Fruit fly (Drosophila melanogaster): ENCODE data around the gene haf.

haf gene

dm6 chr2L:1538132-1538531 lies 16.8 kb upstream of the haf start:
- no peak for TF ChIP-seq CG15710 (tag; optimal IDR thresholded peaks at IDR 0.05)
- no peak for TF ChIP-seq CG8159 (tag; optimal IDR thresholded peaks at IDR 0.05)
- TF ChIP-seq CG8301 (tag; optimal IDR thresholded peaks at IDR 0.05) = peak; percentile 69
- TF ChIP-seq Pif1A (GFP tag; optimal IDR thresholded peaks at IDR 0.05) = no peak
- TF ChIP-seq CG13204 (GFP tag; optimal IDR thresholded peaks at IDR 0.05) = no peak
- peak; percentile 74 for TF ChIP-seq CG14655 (GFP tag; optimal IDR thresholded peaks at IDR 0.05)
- TF ChIP-seq Ets98B (GFP tag; IDR thresholded peaks at IDR 0.05) = no peak

- TF ChIP-seq CG4496 (GFP tag; IDR thresholded peaks at IDR 0.05) (no peak), CG13204 (GFP tag; optimal IDR thresholded peaks at IDR 0.05) (no peak), D1 (tag; optimal IDR thresholded peaks at IDR 0.05) (no peak), CG8159 (tag; optimal IDR thresholded peaks at IDR 0.05) (no peak), rn (GFP tag; IDR thresholded peaks at IDR 0.05) (no peak), CG9948 (tag; optimal IDR thresholded peaks at IDR 0.05) (no peak), Snoo (tag; optimal IDR thresholded peaks at IDR 0.05) (no peak), CG10348 (GFP tag; IDR thresholded peaks at IDR 0.05) (no peak), EcR (GFP tag; optimal IDR thresholded peaks at IDR 0.05) (no peak), Pif1B (GFP tag; optimal IDR thresholded peaks at IDR 0.05) (no peak), gl (tag; optimal IDR thresholded peaks at IDR 0.05) (no peak), Ets98B (GFP tag; IDR thresholded peaks at IDR 0.05) (no peak), CG15710 (tag; optimal IDR thresholded peaks at IDR 0.05) (no peak), Pif1A (GFP tag; optimal IDR thresholded peaks at IDR 0.05) (no peak), CG17806 (tag; optimal IDR thresholded peaks at IDR 0.05) (no peak), fd96Ca (GFP tag; IDR thresholded peaks at IDR 0.05) (no peak), CG14655 (GFP tag; optimal IDR thresholded peaks at IDR 0.05) (no peak)
Observed at dm6 chr2L:1547860-1548259, 7.1 kb upstream of the haf start.

DNA sequence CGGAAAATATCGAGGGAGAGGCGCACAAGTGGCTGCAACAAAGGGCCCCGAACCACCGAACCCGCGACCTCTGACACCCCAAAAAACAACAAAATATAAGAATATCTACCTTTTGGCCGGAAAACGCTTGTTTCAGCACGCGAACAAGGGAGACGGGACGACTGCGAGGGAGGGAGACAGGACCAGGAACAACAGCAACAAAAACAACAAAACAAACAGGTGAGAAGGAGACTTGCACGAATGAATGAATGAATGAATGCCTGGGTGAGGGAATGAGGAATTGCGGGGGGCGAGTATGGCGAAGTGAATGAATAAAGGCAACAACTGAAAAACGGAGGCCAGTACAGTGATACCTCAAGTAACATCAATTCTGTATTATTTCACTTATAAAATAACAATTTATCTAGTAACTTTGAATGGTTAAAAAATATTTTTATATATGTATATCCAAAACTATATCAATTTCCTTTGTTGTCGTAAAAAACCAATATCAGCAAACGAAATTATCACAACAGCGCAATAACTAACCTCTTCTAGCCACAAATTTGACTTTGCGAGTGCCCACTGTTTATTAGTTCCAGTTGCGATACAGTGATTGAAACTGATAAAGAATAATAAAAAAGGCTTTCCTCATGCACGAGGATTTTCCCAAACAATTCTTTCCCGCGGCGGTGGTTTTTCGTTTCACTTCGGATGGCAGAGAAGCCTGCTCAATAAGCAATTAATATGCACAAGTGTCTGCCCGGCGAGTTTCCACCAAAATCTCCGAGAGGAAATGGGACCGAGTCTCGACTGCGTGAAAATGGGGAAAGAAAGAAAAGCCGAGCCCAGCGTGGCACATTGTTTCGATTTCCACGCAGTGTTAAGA lies 2.0 kb downstream of the haf start:
- TF ChIP-seq CG9948 (tag; optimal IDR thresholded peaks at IDR 0.05) (peak; percentile 6), CG8159 (tag; optimal IDR thresholded peaks at IDR 0.05) (peak; percentile 47), CG15710 (tag; optimal IDR thresholded peaks at IDR 0.05) (peak; percentile 21), CG17806 (tag; optimal IDR thresholded peaks at IDR 0.05) (no peak), CG32121 (GFP tag; IDR thresholded peaks at IDR 0.05) (no peak), CG34367 (tag; optimal IDR thresholded peaks at IDR 0.05) (no peak), Ets98B (GFP tag; IDR thresholded peaks at IDR 0.05) (no peak), CG8301 (tag; optimal IDR thresholded peaks at IDR 0.05) (no peak), Pif1A (GFP tag; optimal IDR thresholded peaks at IDR 0.05) (peak; percentile 12), Snoo (tag; optimal IDR thresholded peaks at IDR 0.05) (no peak), D1 (tag; optimal IDR thresholded peaks at IDR 0.05) (no peak), CG13204 (GFP tag; optimal IDR thresholded peaks at IDR 0.05) (no peak), CG14655 (GFP tag; optimal IDR thresholded peaks at IDR 0.05) (peak; percentile 28), EcR (GFP tag; optimal IDR thresholded peaks at IDR 0.05) (no peak), CG12605 (GFP tag; IDR thresholded peaks at IDR 0.05) (no peak), rn (GFP tag; IDR thresholded peaks at IDR 0.05) (no peak), fd96Ca (GFP tag; IDR thresholded peaks at IDR 0.05) (no peak)

- TF ChIP-seq CG15710 (tag; optimal IDR thresholded peaks at IDR 0.05) = no peak
- no peak for TF ChIP-seq CG13204 (GFP tag; optimal IDR thresholded peaks at IDR 0.05)
- TF ChIP-seq D1 (tag; optimal IDR thresholded peaks at IDR 0.05) = no peak
- TF ChIP-seq Ets98B (GFP tag; IDR thresholded peaks at IDR 0.05) = peak; percentile 53
- TF ChIP-seq CG4496 (GFP tag; IDR thresholded peaks at IDR 0.05) = peak; percentile 67; the same call in 2 of the 3 replicates
- TF ChIP-seq CG10348 (GFP tag; IDR thresholded peaks at IDR 0.05) = 0 out of 2 replicates have a peak, but pooled peaks have one; percentile 25
- TF ChIP-seq CG14655 (GFP tag; optimal IDR thresholded peaks at IDR 0.05) = peak; percentile 65
- TF ChIP-seq CG8301 (tag; optimal IDR thresholded peaks at IDR 0.05) = peak; percentile 60
- peak; percentile 30; the same call in 1 of the 2 replicates for TF ChIP-seq CG32121 (GFP tag; IDR thresholded peaks at IDR 0.05)
- TF ChIP-seq rn (GFP tag; IDR thresholded peaks at IDR 0.05) = peak; percentile 33; the same call in 1 of the 2 replicates
- TF ChIP-seq CG9948 (tag; optimal IDR thresholded peaks at IDR 0.05) = peak; percentile 5
- peak; percentile 84 for TF ChIP-seq fd96Ca (GFP tag; IDR thresholded peaks at IDR 0.05)
Observed at dm6 chr2L:1557927-1558326, 3.0 kb downstream of the haf start.

DNA sequence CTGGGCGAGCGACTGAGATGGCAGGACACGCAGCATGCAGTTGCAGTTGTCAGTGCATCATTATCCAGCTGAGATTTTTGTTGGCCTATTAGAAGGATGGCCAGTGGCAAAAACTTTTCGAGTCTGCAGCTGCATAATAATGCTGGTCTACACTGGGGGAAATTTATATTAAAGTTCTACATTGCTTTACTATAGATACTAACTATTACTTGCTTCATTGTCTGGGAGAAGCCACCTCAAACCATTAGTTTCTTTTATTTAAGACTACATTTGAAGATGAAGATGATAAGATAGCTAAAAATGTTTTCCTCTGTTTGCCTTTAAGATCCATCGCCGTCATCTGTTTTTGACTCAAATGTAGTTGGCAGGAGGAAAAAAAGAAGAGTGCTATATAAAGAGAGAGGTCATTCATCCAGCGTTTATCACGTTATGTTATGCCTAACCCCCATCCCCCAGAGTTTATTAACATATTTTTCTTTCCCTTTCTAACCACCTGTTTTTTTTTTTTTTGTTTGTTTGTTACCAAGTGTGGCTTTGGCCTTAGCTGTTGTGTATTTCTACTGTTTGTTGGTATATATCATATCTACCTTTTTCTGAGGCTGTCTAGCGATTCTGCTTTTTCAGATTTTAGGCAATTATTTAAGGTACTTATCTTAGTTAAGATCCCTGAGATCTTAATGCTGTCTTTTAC lies 5.0 kb downstream of the haf start:
- TF ChIP-seq Snoo (tag; optimal IDR thresholded peaks at IDR 0.05) (no peak), Pif1B (GFP tag; optimal IDR thresholded peaks at IDR 0.05) (no peak), fd96Ca (GFP tag; IDR thresholded peaks at IDR 0.05) (no peak), CG15710 (tag; optimal IDR thresholded peaks at IDR 0.05) (no peak), Ets98B (GFP tag; IDR thresholded peaks at IDR 0.05) (no peak), CG34367 (tag; optimal IDR thresholded peaks at IDR 0.05) (no peak), CG8159 (tag; optimal IDR thresholded peaks at IDR 0.05) (no peak), CG9948 (tag; optimal IDR thresholded peaks at IDR 0.05) (peak; percentile 0), D1 (tag; optimal IDR thresholded peaks at IDR 0.05) (no peak), CG13204 (GFP tag; optimal IDR thresholded peaks at IDR 0.05) (no peak), CG4496 (GFP tag; IDR thresholded peaks at IDR 0.05) (no peak), CG10348 (GFP tag; IDR thresholded peaks at IDR 0.05) (no peak), EcR (GFP tag; optimal IDR thresholded peaks at IDR 0.05) (no peak), CG17806 (tag; optimal IDR thresholded peaks at IDR 0.05) (no peak), CG14655 (GFP tag; optimal IDR thresholded peaks at IDR 0.05) (peak; percentile 65), CG32121 (GFP tag; IDR thresholded peaks at IDR 0.05) (no peak), Pif1A (GFP tag; optimal IDR thresholded peaks at IDR 0.05) (no peak), rn (GFP tag; IDR thresholded peaks at IDR 0.05) (no peak), CG12605 (GFP tag; IDR thresholded peaks at IDR 0.05) (no peak), gl (tag; optimal IDR thresholded peaks at IDR 0.05) (no peak), CG8301 (tag; optimal IDR thresholded peaks at IDR 0.05) (peak; percentile 40)

Data from whole organism, pupa.